Worm (Caenorhabditis elegans): ENCODE measurements around the gene srsy-1.

srsy-1 gene

ce11 chrII:5150829-5151228 lies 35.0 kb downstream of the srsy-1 start, which contains the start of gene srb-16:
Gene srb-16, minus strand, starts transcription at chrII:5150929.
- TF ChIP-seq unc-62 (GFP tag; optimal IDR thresholded peaks at IDR 0.05) (no peak), cebp-1 (GFP tag; IDR thresholded peaks at IDR 0.05) (no peak), cebp-1 (tag; optimal IDR thresholded peaks at IDR 0.05) (no peak), mel-28 (tag; optimal IDR thresholded peaks at IDR 0.05; ENCODE audit: borderline replicate concordance) (no peak), let-607 (tag; optimal IDR thresholded peaks at IDR 0.05) (no peak), rcor-1 (GFP tag; IDR thresholded peaks at IDR 0.05) (no peak), dpl-1 (GFP tag; optimal IDR thresholded peaks at IDR 0.05) (no peak), attf-5 (GFP tag; optimal IDR thresholded peaks at IDR 0.05) (no peak), him-1 (tag; optimal IDR thresholded peaks at IDR 0.05) (no peak), ceh-40 (GFP tag; IDR thresholded peaks at IDR 0.05) (no peak), hsf-1 (GFP tag; IDR thresholded peaks at IDR 0.05) (no peak), ceh-58 (GFP tag; IDR thresholded peaks at IDR 0.05) (no peak), ztf-28 (GFP tag; IDR thresholded peaks at IDR 0.05) (no peak), nfya-2 (GFP tag; IDR thresholded peaks at IDR 0.05) (no peak), egl-18 (GFP tag; IDR thresholded peaks at IDR 0.05) (no peak), lir-1 (GFP tag; conservative IDR thresholded peaks at IDR 0.05) (no peak), dox-1 (GFP tag; IDR thresholded peaks at IDR 0.05) (no peak), Y56A3A.18 (GFP tag; IDR thresholded peaks at IDR 0.05) (no peak), attf-6 (GFP tag; IDR thresholded peaks at IDR 0.05) (no peak), pha-4 (tag; optimal IDR thresholded peaks at IDR 0.05) (no peak), nhr-120 (GFP tag; IDR thresholded peaks at IDR 0.05) (no peak)

ce11 chrII:5154540-5154939 lies 38.7 kb downstream of the srsy-1 start, which contains the start of gene srb-12:
Gene srb-12, minus strand, starts transcription at chrII:5154640.
- TF ChIP-seq pbrm-1 (GFP tag; IDR thresholded peaks at IDR 0.05) (no peak), ztf-18 (tag; optimal IDR thresholded peaks at IDR 0.05) (no peak), B0336.3 (GFP tag; IDR thresholded peaks at IDR 0.05) (no peak), F39B2.1 (GFP tag; IDR thresholded peaks at IDR 0.05) (no peak), ceh-40 (GFP tag; IDR thresholded peaks at IDR 0.05) (no peak), dpl-1 (GFP tag; optimal IDR thresholded peaks at IDR 0.05) (no peak), F55B11.4 (tag; optimal IDR thresholded peaks at IDR 0.05; ENCODE audit: borderline replicate concordance, insufficient read depth) (no peak), hmg-1.2 (GFP tag; IDR thresholded peaks at IDR 0.05) (no peak), ZK185.1 (tag; optimal IDR thresholded peaks at IDR 0.05; ENCODE audit: poor library complexity, severe bottlenecking) (no peak), cebp-2 (GFP tag; IDR thresholded peaks at IDR 0.05) (no peak), hlh-12 (tag; optimal IDR thresholded peaks at IDR 0.05) (no peak), ets-4 (GFP tag; optimal IDR thresholded peaks at IDR 0.05) (no peak)

- TF ChIP-seq mes-4 (tag; optimal IDR thresholded peaks at IDR 0.05) = no peak
- no peak for TF ChIP-seq efl-1 (GFP tag; optimal IDR thresholded peaks at IDR 0.05)
- no peak for TF ChIP-seq F57C9.4 (tag; optimal IDR thresholded peaks at IDR 0.05)
- TF ChIP-seq mel-28 (tag; optimal IDR thresholded peaks at IDR 0.05; ENCODE audit: borderline replicate concordance) = no peak
- TF ChIP-seq unc-130 (GFP tag; optimal IDR thresholded peaks at IDR 0.05) = no peak
- TF ChIP-seq repo-1 (tag; optimal IDR thresholded peaks at IDR 0.05) = no peak
- TF ChIP-seq nhr-27 (tag; optimal IDR thresholded peaks at IDR 0.05) = no peak
- TF ChIP-seq chd-7 (tag; optimal IDR thresholded peaks at IDR 0.05) = no peak
- no peak for TF ChIP-seq lin-26 (GFP tag; IDR thresholded peaks at IDR 0.05)
- no peak for TF ChIP-seq athp-1 (tag; optimal IDR thresholded peaks at IDR 0.05)
- TF ChIP-seq F23B12.7 (tag; optimal IDR thresholded peaks at IDR 0.05; ENCODE audit: insufficient read depth) = no peak
- TF ChIP-seq Y53G8AR.9 (GFP tag; conservative IDR thresholded peaks at IDR 0.05) = no peak
- TF ChIP-seq C06A6.2 (GFP tag; conservative IDR thresholded peaks at IDR 0.05) = no peak
- no peak for TF ChIP-seq K11D2.4 (GFP tag; IDR thresholded peaks at IDR 0.05)
- TF ChIP-seq bed-1 (GFP tag; IDR thresholded peaks at IDR 0.05) = no peak
Observed at ce11 chrII:5156983-5157382, 41.1 kb downstream of the srsy-1 start, which contains the start of gene msp-45. Gene msp-45, minus strand, starts transcription at chrII:5157083.

Data from whole organism, young adult.